Worm (Caenorhabditis elegans) whole organism, young adult: ENCODE data around the gene gur-3.

Source experiments
- B0019.2 ChIP-seq: fragments of 200-800 bp; sonication (Bioruptor generic); conservative IDR thresholded peaks from 2 replicates; pipeline ENCODE4 v1.3.6; 2022; ENCODE audit warnings: missing genetic modification reagents, missing genetic modification characterization, missing compliant biosample characterization
- B0261.1 ChIP-seq: sonication (generic microtip); optimal IDR thresholded peaks from 2 replicates; lab custom pipeline; 2016; ENCODE audit warnings: mild to moderate bottlenecking, missing genetic modification characterization, moderate library complexity, missing compliant biosample characterization
- C06A6.2 ChIP-seq: fragments of 200-800 bp; sonication (Bioruptor generic); conservative IDR thresholded peaks from 2 replicates; pipeline ENCODE4 v1.3.6; 2022; ENCODE audit warnings: missing genetic modification characterization, missing compliant biosample characterization
- D2030.7 ChIP-seq: fragments of 200-800 bp; sonication (Bioruptor generic); IDR thresholded peaks from 2 replicates; pipeline ENCODE4 v1.3.6; 2022; ENCODE audit warnings: missing genetic modification reagents, missing genetic modification characterization, missing compliant biosample characterization
- F39B2.1 ChIP-seq: fragments of 200-800 bp; sonication (Bioruptor generic); IDR thresholded peaks from 2 replicates; pipeline ENCODE4 v1.3.6; 2022; ENCODE audit warnings: missing genetic modification reagents, missing genetic modification characterization, missing compliant biosample characterization
- F49E8.2 ChIP-seq: sonication (generic microtip); optimal IDR thresholded peaks from 3 replicates; lab custom pipeline; 2017; ENCODE audit warnings: missing genetic modification characterization, mild to moderate bottlenecking, missing compliant biosample characterization, antibody characterized with exemption, moderate library complexity; ENCODE audit not compliant: insufficient read depth
- F52B5.7 ChIP-seq: sonication (generic microtip); optimal IDR thresholded peaks from 2 replicates; lab custom pipeline; 2016; ENCODE audit warnings: mild to moderate bottlenecking, missing genetic modification characterization, missing compliant biosample characterization
- F57C9.4 ChIP-seq: sonication (generic microtip); optimal IDR thresholded peaks from 2 replicates; lab custom pipeline; 2017; ENCODE audit warnings: mild to moderate bottlenecking, missing genetic modification characterization, missing compliant biosample characterization
- K11D2.4 ChIP-seq: fragments of 200-800 bp; sonication (Bioruptor generic); IDR thresholded peaks from 2 replicates; pipeline ENCODE4 v1.3.6; 2022; ENCODE audit warnings: missing genetic modification reagents, missing genetic modification characterization, missing compliant biosample characterization
- T07F8.4 ChIP-seq: sonication (generic microtip); optimal IDR thresholded peaks from 2 replicates; lab custom pipeline; 2016; ENCODE audit warnings: mild to moderate bottlenecking, missing genetic modification characterization, moderate library complexity, missing compliant biosample characterization
- Y53G8AR.9 ChIP-seq: fragments of 200-800 bp; sonication (Bioruptor generic); conservative IDR thresholded peaks from 2 replicates; pipeline ENCODE4 v1.3.6; 2022; ENCODE audit warnings: missing genetic modification reagents, missing genetic modification characterization, missing compliant biosample characterization
- akir-1 ChIP-seq: fragments of 200-800 bp; sonication (Bioruptor generic); optimal IDR thresholded peaks from 2 replicates; lab custom pipeline; 2018; ENCODE audit warnings: mild to moderate bottlenecking, missing genetic modification characterization, moderate library complexity, missing compliant biosample characterization
- attf-5 ChIP-seq: fragments of 200-800 bp; sonication (Bioruptor generic); optimal IDR thresholded peaks from 2 replicates; lab custom pipeline; 2018; ENCODE audit warnings: mild to moderate bottlenecking, missing genetic modification characterization, missing compliant biosample characterization
- attf-6 ChIP-seq: fragments of 200-800 bp; sonication (Bioruptor generic); IDR thresholded peaks from 2 replicates; pipeline ENCODE4 v1.3.6; 2022; ENCODE audit warnings: missing genetic modification reagents, missing genetic modification characterization, missing compliant biosample characterization
- ccch-3 ChIP-seq: fragments of 200-800 bp; sonication (Bioruptor generic); optimal IDR thresholded peaks from 2 replicates; lab custom pipeline; 2018; ENCODE audit warnings: mild to moderate bottlenecking, missing genetic modification characterization, missing compliant biosample characterization
- ceh-27 ChIP-seq: fragments of 200-800 bp; sonication (Bioruptor generic); optimal IDR thresholded peaks from 2 replicates; lab custom pipeline; 2018; ENCODE audit warnings: mild to moderate bottlenecking, missing genetic modification characterization, moderate library complexity, missing compliant biosample characterization
- ceh-40 ChIP-seq: fragments of 200-800 bp; sonication (Bioruptor generic); IDR thresholded peaks from 2 replicates; pipeline ENCODE4 v1.3.6; 2022; ENCODE audit warnings: missing genetic modification characterization, missing compliant biosample characterization
- ceh-79 ChIP-seq: sonication (generic microtip); optimal IDR thresholded peaks from 2 replicates; lab custom pipeline; 2017; ENCODE audit warnings: mild to moderate bottlenecking, missing genetic modification characterization, missing compliant biosample characterization
- die-1 ChIP-seq: sonication (generic microtip); optimal IDR thresholded peaks from 2 replicates; lab custom pipeline; 2016; ENCODE audit warnings: missing genotype, mild to moderate bottlenecking, missing genetic modification characterization, missing compliant biosample characterization
- dox-1 ChIP-seq: fragments of 200-800 bp; sonication (Bioruptor generic); IDR thresholded peaks from 2 replicates; pipeline ENCODE4 v1.3.6; 2022; ENCODE audit warnings: missing genetic modification reagents, missing genetic modification characterization, missing compliant biosample characterization
- dpl-1 ChIP-seq: fragments of 150-350 bp; optimal IDR thresholded peaks from 2 replicates; lab custom pipeline; 2014; ENCODE audit warnings: missing biosample characterization, missing genetic modification reagents, missing genetic modification characterization
- him-1 ChIP-seq: sonication (generic microtip); optimal IDR thresholded peaks from 2 replicates; lab custom pipeline; 2016; ENCODE audit warnings: missing genotype, missing genetic modification reagents, missing genetic modification characterization, missing compliant biosample characterization
- lag-1 ChIP-seq: fragments of 200-800 bp; sonication (Bioruptor generic); IDR thresholded peaks from 2 replicates; pipeline ENCODE4 v1.3.6; 2022; ENCODE audit warnings: missing genetic modification reagents, missing genetic modification characterization, missing compliant biosample characterization
- lin-26 ChIP-seq: fragments of 200-800 bp; sonication (Bioruptor generic); IDR thresholded peaks from 2 replicates; pipeline ENCODE4 v1.3.6; 2022; ENCODE audit warnings: missing genetic modification reagents, missing genetic modification characterization, missing compliant biosample characterization
- lin-40 ChIP-seq: sonication (generic microtip); optimal IDR thresholded peaks from 2 replicates; lab custom pipeline; 2016; ENCODE audit warnings: missing genetic modification characterization, mild to moderate bottlenecking, missing compliant biosample characterization, missing genotype, missing genetic modification reagents
- lsl-1 ChIP-seq: fragments of 200-800 bp; sonication (Bioruptor generic); optimal IDR thresholded peaks from 2 replicates; lab custom pipeline; 2018; ENCODE audit warnings: mild to moderate bottlenecking, missing genetic modification characterization, moderate library complexity, missing compliant biosample characterization
- lsy-27 ChIP-seq: sonication (generic microtip); optimal IDR thresholded peaks from 2 replicates; lab custom pipeline; 2017; ENCODE audit warnings: missing genetic modification characterization, mild to moderate bottlenecking, missing compliant biosample characterization, antibody characterized with exemption, missing genotype, borderline replicate concordance; ENCODE audit not compliant: insufficient read depth
- nhr-27 ChIP-seq: fragments of 200-800 bp; sonication (Bioruptor generic); optimal IDR thresholded peaks from 2 replicates; lab custom pipeline; 2018; ENCODE audit warnings: mild to moderate bottlenecking, missing genetic modification characterization, moderate library complexity, missing compliant biosample characterization
- nhr-80 ChIP-seq: sonication (generic microtip); optimal IDR thresholded peaks from 2 replicates; lab custom pipeline; 2016; ENCODE audit warnings: missing genetic modification characterization, missing compliant biosample characterization
- sea-2 ChIP-seq: fragments of 200-800 bp; sonication (Bioruptor generic); IDR thresholded peaks from 2 replicates; pipeline ENCODE4 v1.3.6; 2022; ENCODE audit warnings: missing genetic modification characterization, missing compliant biosample characterization
- snpc-1.1 ChIP-seq: sonication (generic microtip); optimal IDR thresholded peaks from 2 replicates; lab custom pipeline; 2017; ENCODE audit warnings: missing genetic modification characterization, mild to moderate bottlenecking, missing compliant biosample characterization, antibody characterized with exemption, moderate library complexity, missing genotype, missing genetic modification reagents; ENCODE audit not compliant: insufficient read depth
- snpc-3.4 ChIP-seq: sonication (generic microtip); optimal IDR thresholded peaks from 2 replicates; lab custom pipeline; 2017; ENCODE audit warnings: missing genetic modification characterization, mild to moderate bottlenecking, missing compliant biosample characterization, antibody characterized with exemption, moderate library complexity, missing genotype, missing genetic modification reagents
- somi-1 ChIP-seq: fragments of 200-800 bp; sonication (Bioruptor generic); optimal IDR thresholded peaks from 2 replicates; lab custom pipeline; 2018; ENCODE audit warnings: mild to moderate bottlenecking, missing genetic modification characterization, missing compliant biosample characterization
- tlf-1 ChIP-seq: fragments of 200-800 bp; sonication (Bioruptor generic); optimal IDR thresholded peaks from 2 replicates; lab custom pipeline; 2018; ENCODE audit warnings: mild to moderate bottlenecking, missing genetic modification characterization, missing compliant biosample characterization
- unc-62 ChIP-seq: fragments of 150-350 bp; optimal IDR thresholded peaks from 2 replicates; lab custom pipeline; 2014; ENCODE audit warnings: missing biosample characterization, missing genetic modification reagents, missing genetic modification characterization
- ztf-28 ChIP-seq: fragments of 200-800 bp; sonication (Bioruptor generic); IDR thresholded peaks from 2 replicates; pipeline ENCODE4 v1.3.6; 2022; ENCODE audit warnings: missing genetic modification reagents, missing genetic modification characterization, missing compliant biosample characterization
- ztf-3 ChIP-seq: fragments of 200-800 bp; sonication (Bioruptor generic); optimal IDR thresholded peaks from 2 replicates; lab custom pipeline; 2018; ENCODE audit warnings: mild to moderate bottlenecking, missing genetic modification characterization, missing compliant biosample characterization

Gene gur-3

ce11 chrX:10430866-10431265 is 24.8 kb upstream of the gur-3 start:
- no peak for TF ChIP-seq B0261.1 (tag; lab: Kevin White, UChicago)
- TF ChIP-seq dox-1 (GFP tag; lab: Robert Waterston, UW), result 0 out of 2 replicates have a peak, but pooled peaks have one; percentile 18
- no peak for TF ChIP-seq ztf-3 (GFP tag; lab: Kevin White, UChicago)
- no peak for TF ChIP-seq lin-40 (tag; lab: Kevin White, UChicago)
- TF ChIP-seq ceh-27, result no peak
- no peak for TF ChIP-seq attf-6 (GFP tag; lab: Robert Waterston, UW)
- TF ChIP-seq D2030.7 (GFP tag; lab: Robert Waterston, UW), result no peak
- no peak for TF ChIP-seq attf-5 (GFP tag; lab: Kevin White, UChicago)
- TF ChIP-seq unc-62 (GFP tag; lab: Kevin White, UChicago), result no peak
- TF ChIP-seq akir-1 (GFP tag; lab: Kevin White, UChicago), result no peak
- TF ChIP-seq T07F8.4 (tag; lab: Kevin White, UChicago), result no peak
- TF ChIP-seq C06A6.2 (GFP tag; lab: Robert Waterston, UW), result no peak
- no peak for TF ChIP-seq F39B2.1 (GFP tag; lab: Robert Waterston, UW)
- no peak for TF ChIP-seq snpc-1.1 (tag; lab: Kevin White, UChicago)
- TF ChIP-seq die-1 (tag; lab: Kevin White, UChicago), result no peak
- TF ChIP-seq lsy-27 (tag; lab: Kevin White, UChicago), result no peak
- TF ChIP-seq nhr-80 (tag; lab: Kevin White, UChicago), result peak; percentile 73
- TF ChIP-seq lag-1, result no peak

DNA sequence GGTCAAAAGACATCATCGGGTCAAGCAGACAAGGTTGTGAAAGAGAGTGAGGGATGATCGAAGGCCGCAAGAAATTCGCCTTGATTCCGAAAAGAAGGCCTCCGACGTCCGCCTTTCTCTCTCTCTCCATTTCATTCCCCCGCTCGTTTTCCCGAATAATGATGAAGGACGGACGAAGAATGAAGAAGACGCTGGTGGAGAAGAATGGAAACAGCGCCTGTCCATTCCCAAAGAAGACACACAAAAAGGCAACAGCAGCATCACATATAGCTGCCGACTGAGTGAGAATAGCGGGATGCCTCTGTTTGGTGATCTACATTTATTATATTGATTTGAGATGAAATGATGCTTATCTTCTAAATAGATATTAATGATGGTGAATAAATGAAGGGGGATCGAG is 23.1 kb upstream of the gur-3 start:
- no peak for TF ChIP-seq attf-6 (GFP tag; lab: Robert Waterston, UW)
- TF ChIP-seq attf-5 (GFP tag; lab: Kevin White, UChicago), result no peak
- no peak for TF ChIP-seq B0019.2 (GFP tag; lab: Robert Waterston, UW)
- TF ChIP-seq ccch-3, result no peak
- no peak for TF ChIP-seq F57C9.4 (tag; lab: Kevin White, UChicago)
- no peak for TF ChIP-seq him-1
- TF ChIP-seq akir-1 (GFP tag; lab: Kevin White, UChicago), result no peak
- TF ChIP-seq ztf-28 (GFP tag; lab: Robert Waterston, UW), result no peak
- TF ChIP-seq lin-26 (GFP tag; lab: Robert Waterston, UW), result no peak
- no peak for TF ChIP-seq ceh-40 (GFP tag; lab: Robert Waterston, UW)
- TF ChIP-seq F52B5.7 (tag; lab: Kevin White, UChicago), result no peak

DNA sequence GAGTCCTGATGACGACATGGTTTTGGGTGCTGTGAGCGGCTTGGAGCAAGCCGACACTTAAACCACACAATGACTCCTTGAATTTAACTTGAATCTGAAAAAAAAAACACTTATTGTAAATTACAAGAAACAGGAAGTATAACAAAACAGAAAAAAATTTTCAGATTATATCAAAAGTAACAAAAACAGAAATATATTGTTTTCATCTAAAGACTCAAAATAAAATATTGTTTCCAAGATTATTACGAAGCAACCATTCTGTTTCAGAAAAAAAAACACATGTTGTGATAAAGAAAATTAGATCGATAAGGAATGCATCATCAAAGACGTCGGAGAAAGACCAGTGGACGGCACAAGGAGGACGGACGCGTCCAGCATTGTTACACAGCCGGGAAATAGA is 22.5 kb upstream of the gur-3 start, which contains the start of gene mig-15:
Gene mig-15 (minus strand): TSS at position 101 of the 400 bp plus-strand sequence.
- no peak for TF ChIP-seq dox-1 (GFP tag; lab: Robert Waterston, UW)
- no peak for TF ChIP-seq ceh-79 (tag; lab: Kevin White, UChicago)
- no peak for TF ChIP-seq lsl-1
- TF ChIP-seq attf-5 (GFP tag; lab: Kevin White, UChicago), result no peak
- no peak for TF ChIP-seq nhr-27
- TF ChIP-seq Y53G8AR.9 (GFP tag; lab: Robert Waterston, UW), result no peak
- TF ChIP-seq F49E8.2 (tag; lab: Kevin White, UChicago), result no peak
- TF ChIP-seq tlf-1, result no peak
- no peak for TF ChIP-seq K11D2.4 (GFP tag; lab: Robert Waterston, UW)
- TF ChIP-seq dpl-1 (GFP tag; lab: Kevin White, UChicago), result no peak
- no peak for TF ChIP-seq sea-2 (GFP tag; lab: Robert Waterston, UW)
- TF ChIP-seq snpc-3.4 (tag; lab: Kevin White, UChicago), result no peak
- no peak for TF ChIP-seq ztf-28 (GFP tag; lab: Robert Waterston, UW)
- no peak for TF ChIP-seq D2030.7 (GFP tag; lab: Robert Waterston, UW)
- TF ChIP-seq somi-1 (GFP tag; lab: Kevin White, UChicago), result no peak
